Worm (Caenorhabditis elegans): ENCODE results near the gene K07E8.7.

Gene K07E8.7

ce11 chrII:678581-678980 lies 28.4 kb upstream of the K07E8.7 start, which contains the start of gene T02H6.9:
Gene T02H6.9, plus strand, starts transcription at chrII:678881.
- TF ChIP-seq ref-1 (GFP tag; conservative IDR thresholded peaks at IDR 0.05), result no peak

DNA sequence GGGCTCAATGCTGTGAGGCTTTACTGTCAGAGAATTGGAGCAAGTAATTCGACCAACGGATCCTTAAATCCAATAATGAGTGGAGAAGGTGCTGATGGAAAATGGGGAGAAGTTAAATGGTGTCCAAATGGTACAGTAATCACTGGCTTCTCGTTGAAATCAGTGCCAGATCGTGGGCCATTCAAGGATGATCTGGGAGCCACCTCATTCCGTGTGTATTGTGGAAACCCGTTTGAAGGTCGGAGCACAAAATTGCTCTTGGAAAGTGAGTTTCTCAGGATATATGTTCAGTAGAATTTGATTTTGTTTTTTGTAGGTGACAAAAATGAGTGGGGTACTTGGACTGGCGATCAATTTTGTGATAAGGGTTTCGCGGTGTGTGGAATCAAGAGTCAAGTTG lies 25.7 kb upstream of the K07E8.7 start:
- TF ChIP-seq T22C8.4 (GFP tag; IDR thresholded peaks at IDR 0.05), result no peak
- no peak for TF ChIP-seq ztf-29 (GFP tag; IDR thresholded peaks at IDR 0.05)
- TF ChIP-seq med-1 (GFP tag; optimal IDR thresholded peaks at IDR 0.05; ENCODE audit: insufficient read depth), result no peak
- TF ChIP-seq ref-1 (GFP tag; conservative IDR thresholded peaks at IDR 0.05), result no peak
- no peak for TF ChIP-seq klf-2 (GFP tag; conservative IDR thresholded peaks at IDR 0.05)
- TF ChIP-seq cog-1 (tag; optimal IDR thresholded peaks at IDR 0.05), result no peak
- TF ChIP-seq ztf-23 (GFP tag; IDR thresholded peaks at IDR 0.05), result no peak
- TF ChIP-seq tab-1 (GFP tag; IDR thresholded peaks at IDR 0.05), result no peak
- TF ChIP-seq flt-1 (GFP tag; IDR thresholded peaks at IDR 0.05), result no peak

DNA sequence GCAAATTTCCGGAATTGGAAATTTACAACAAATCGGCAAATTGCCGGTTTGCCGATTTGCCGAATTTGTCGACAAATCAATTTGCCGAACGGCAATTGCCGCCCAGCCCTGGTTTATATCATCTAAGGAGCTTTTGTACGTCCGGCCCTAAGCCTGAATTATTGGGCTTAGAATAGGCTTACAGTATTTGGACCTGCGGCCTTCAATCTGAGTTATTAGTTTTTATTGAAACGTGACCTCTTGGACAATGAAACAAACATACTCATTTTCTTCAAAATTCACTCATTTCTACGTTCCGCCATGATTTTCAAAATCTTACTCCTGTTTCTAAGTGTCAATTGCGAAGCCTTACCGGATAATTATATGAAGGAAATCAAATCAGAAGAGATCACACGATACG lies 25.1 kb upstream of the K07E8.7 start, which contains the start of gene Y39F10C.1:
Y39F10C.1 (plus strand) TSS at position 301 of the 400 bp plus-strand sequence.
- TF ChIP-seq med-1 (GFP tag; optimal IDR thresholded peaks at IDR 0.05; ENCODE audit: insufficient read depth), result no peak
- no peak for TF ChIP-seq T22C8.4 (GFP tag; IDR thresholded peaks at IDR 0.05)
- TF ChIP-seq ztf-23 (GFP tag; IDR thresholded peaks at IDR 0.05), result no peak
- no peak for TF ChIP-seq tab-1 (GFP tag; IDR thresholded peaks at IDR 0.05)
- TF ChIP-seq flt-1 (GFP tag; IDR thresholded peaks at IDR 0.05), result no peak
- TF ChIP-seq ref-1 (GFP tag; conservative IDR thresholded peaks at IDR 0.05), result no peak
- no peak for TF ChIP-seq ztf-29 (GFP tag; IDR thresholded peaks at IDR 0.05)
- no peak for TF ChIP-seq cog-1 (tag; optimal IDR thresholded peaks at IDR 0.05)
- TF ChIP-seq klf-2 (GFP tag; conservative IDR thresholded peaks at IDR 0.05), result no peak

DNA sequence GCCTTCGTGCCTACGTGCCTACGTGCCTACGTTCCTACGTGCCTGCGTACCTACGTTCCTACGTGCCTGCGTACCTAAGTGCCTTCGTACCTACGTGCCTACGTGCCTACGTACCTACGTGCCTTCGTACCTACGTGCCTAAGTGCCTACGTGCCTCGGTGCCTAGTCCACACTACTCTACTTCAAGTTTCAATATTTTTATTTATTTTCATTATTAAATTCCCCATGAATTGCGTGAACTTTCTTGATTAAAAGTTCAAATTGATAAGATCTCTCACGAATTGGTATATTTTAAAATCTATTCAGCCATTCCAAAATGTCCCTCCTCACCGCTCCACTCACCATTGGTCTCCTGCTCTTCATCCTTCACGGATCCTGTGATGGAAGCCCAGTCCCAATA lies 23.9 kb upstream of the K07E8.7 start, which contains the start of gene Y39F10C.3:
Y39F10C.3 (plus strand) TSS at position 301 of the 400 bp plus-strand sequence.
- TF ChIP-seq med-1 (GFP tag; optimal IDR thresholded peaks at IDR 0.05; ENCODE audit: insufficient read depth) (no peak), tab-1 (GFP tag; IDR thresholded peaks at IDR 0.05) (no peak), T22C8.4 (GFP tag; IDR thresholded peaks at IDR 0.05) (no peak), flt-1 (GFP tag; IDR thresholded peaks at IDR 0.05) (no peak), cog-1 (tag; optimal IDR thresholded peaks at IDR 0.05) (no peak), ztf-23 (GFP tag; IDR thresholded peaks at IDR 0.05) (no peak), ref-1 (GFP tag; conservative IDR thresholded peaks at IDR 0.05) (no peak), klf-2 (GFP tag; conservative IDR thresholded peaks at IDR 0.05) (no peak), ztf-29 (GFP tag; IDR thresholded peaks at IDR 0.05) (no peak)

- TF ChIP-seq klf-2 (GFP tag; conservative IDR thresholded peaks at IDR 0.05) (no peak), cog-1 (tag; optimal IDR thresholded peaks at IDR 0.05) (no peak), ztf-23 (GFP tag; IDR thresholded peaks at IDR 0.05) (no peak), flt-1 (GFP tag; IDR thresholded peaks at IDR 0.05) (no peak), tab-1 (GFP tag; IDR thresholded peaks at IDR 0.05) (no peak), T22C8.4 (GFP tag; IDR thresholded peaks at IDR 0.05) (no peak), med-1 (GFP tag; optimal IDR thresholded peaks at IDR 0.05; ENCODE audit: insufficient read depth) (no peak), ztf-29 (GFP tag; IDR thresholded peaks at IDR 0.05) (no peak), ref-1 (GFP tag; conservative IDR thresholded peaks at IDR 0.05) (no peak)
Observed at ce11 chrII:671025-671424, 20.9 kb upstream of the K07E8.7 start, which contains the start of gene sri-46. Gene sri-46, minus strand, starts transcription at chrII:671125.

ce11 chrII:667864-668263 lies 17.7 kb upstream of the K07E8.7 start:
- no peak for TF ChIP-seq klf-2 (GFP tag; conservative IDR thresholded peaks at IDR 0.05)

DNA sequence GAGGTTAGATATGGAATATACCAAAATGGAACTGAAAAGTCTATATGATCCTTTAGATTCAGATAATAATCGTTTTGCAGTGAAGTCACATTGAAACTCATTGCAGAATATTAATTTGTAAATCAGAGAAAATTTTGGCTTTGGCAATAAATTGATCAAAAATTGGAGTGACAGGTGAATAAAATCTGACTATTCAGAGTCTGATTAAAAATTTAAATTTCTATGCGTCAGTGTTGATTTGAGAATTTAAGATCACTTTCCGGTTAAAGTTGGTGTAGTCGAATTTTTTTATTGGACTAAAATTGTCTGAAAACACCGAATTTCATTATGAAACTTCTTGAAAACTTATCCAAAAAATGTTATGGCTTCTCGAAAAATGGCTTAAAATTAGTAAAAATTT lies 11.5 kb upstream of the K07E8.7 start, which contains the start of gene sri-45:
sri-45 (minus strand) TSS at position 101 of the 400 bp plus-strand sequence.
- TF ChIP-seq ref-1 (GFP tag; conservative IDR thresholded peaks at IDR 0.05) (no peak), med-1 (GFP tag; optimal IDR thresholded peaks at IDR 0.05; ENCODE audit: insufficient read depth) (no peak), T22C8.4 (GFP tag; IDR thresholded peaks at IDR 0.05) (no peak), ztf-29 (GFP tag; IDR thresholded peaks at IDR 0.05) (no peak), tab-1 (GFP tag; IDR thresholded peaks at IDR 0.05) (no peak), ztf-23 (GFP tag; IDR thresholded peaks at IDR 0.05) (no peak), klf-2 (GFP tag; conservative IDR thresholded peaks at IDR 0.05) (no peak)

- TF ChIP-seq ztf-29 (GFP tag; IDR thresholded peaks at IDR 0.05) (no peak), ref-1 (GFP tag; conservative IDR thresholded peaks at IDR 0.05) (no peak), flt-1 (GFP tag; IDR thresholded peaks at IDR 0.05) (no peak), T22C8.4 (GFP tag; IDR thresholded peaks at IDR 0.05) (no peak), cog-1 (tag; optimal IDR thresholded peaks at IDR 0.05) (no peak), klf-2 (GFP tag; conservative IDR thresholded peaks at IDR 0.05) (no peak), med-1 (GFP tag; optimal IDR thresholded peaks at IDR 0.05; ENCODE audit: insufficient read depth) (no peak), tab-1 (GFP tag; IDR thresholded peaks at IDR 0.05) (no peak), ztf-23 (GFP tag; IDR thresholded peaks at IDR 0.05) (no peak)
Observed at ce11 chrII:658369-658768, 8.2 kb upstream of the K07E8.7 start, which contains the start of gene sdz-24. Gene sdz-24, plus strand, starts transcription at chrII:658669.

DNA sequence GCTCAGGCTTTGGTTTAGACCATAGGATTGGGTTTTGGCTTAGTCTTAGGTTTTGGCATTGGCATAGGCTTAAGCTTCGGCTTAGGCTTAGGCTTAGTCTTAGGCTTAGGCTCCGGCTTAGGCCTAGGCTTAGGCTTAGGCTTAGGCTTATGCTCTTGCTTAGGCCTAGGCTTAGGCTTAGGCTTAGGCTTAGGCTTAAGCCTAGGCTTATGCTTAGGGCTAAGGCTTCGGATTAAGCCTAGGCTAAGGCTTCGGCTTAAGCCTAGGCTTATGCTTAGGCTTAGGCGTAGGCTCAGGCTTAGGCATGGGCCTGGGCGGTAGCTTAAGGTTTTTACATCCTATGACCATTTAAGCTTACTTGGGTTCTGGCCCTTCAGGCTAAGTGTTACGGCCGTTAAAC lies 1.2 kb upstream of the K07E8.7 start:
- TF ChIP-seq ztf-23 (GFP tag; IDR thresholded peaks at IDR 0.05) (no peak), ztf-29 (GFP tag; IDR thresholded peaks at IDR 0.05) (peak; percentile 29; the same call in 1 of the 2 replicates)

DNA sequence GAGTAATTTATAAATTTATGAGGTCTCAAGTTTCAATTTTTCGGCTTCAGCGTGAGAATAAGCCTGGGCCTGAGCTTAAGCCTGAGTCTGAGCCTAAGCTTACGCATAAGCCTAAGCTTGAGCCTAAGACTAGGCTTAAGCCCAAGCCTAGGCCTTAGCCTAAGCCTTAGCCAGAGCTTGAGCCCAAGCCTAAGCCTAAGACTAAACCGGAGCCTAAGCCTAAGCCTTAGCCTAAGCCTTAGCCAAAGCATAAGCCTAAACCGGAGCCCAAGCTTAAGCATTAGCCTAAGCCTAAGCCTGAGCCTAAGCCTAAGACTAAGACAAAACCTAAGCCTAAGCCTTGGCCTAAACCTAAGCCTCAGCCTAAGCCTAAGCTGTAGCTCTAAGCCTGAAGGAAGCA lies 6.4 kb downstream of the K07E8.7 start:
- TF ChIP-seq flt-1 (GFP tag; IDR thresholded peaks at IDR 0.05), result no peak
- 0 out of 2 replicates have a peak, but pooled peaks have one; percentile 20 for TF ChIP-seq ztf-29 (GFP tag; IDR thresholded peaks at IDR 0.05)

ce11 chrII:639467-639866 lies 10.7 kb downstream of the K07E8.7 start, which contains the start of gene K07E8.6:
Gene K07E8.6, minus strand, starts transcription at chrII:639567.
- TF ChIP-seq cog-1 (tag; optimal IDR thresholded peaks at IDR 0.05) (no peak), flt-1 (GFP tag; IDR thresholded peaks at IDR 0.05) (no peak), klf-2 (GFP tag; conservative IDR thresholded peaks at IDR 0.05) (no peak), ztf-23 (GFP tag; IDR thresholded peaks at IDR 0.05) (no peak), T22C8.4 (GFP tag; IDR thresholded peaks at IDR 0.05) (no peak), ztf-29 (GFP tag; IDR thresholded peaks at IDR 0.05) (no peak), tab-1 (GFP tag; IDR thresholded peaks at IDR 0.05) (no peak), ref-1 (GFP tag; conservative IDR thresholded peaks at IDR 0.05) (no peak), med-1 (GFP tag; optimal IDR thresholded peaks at IDR 0.05; ENCODE audit: insufficient read depth) (no peak)

Measured in whole organism, midembryonic.